Fruit fly (Drosophila melanogaster) whole organism, larva: Measurements from ENCODE around the gene CG4995.

Experiments used
- noc ChIP-seq: fragments of 200-800 bp; sonication (Bioruptor generic); optimal IDR thresholded peaks from 3 replicates; lab custom pipeline; 2019; ENCODE audit warnings: missing biosample characterization, mild to moderate bottlenecking, missing genetic modification characterization, moderate library complexity

Gene CG4995

DNA sequence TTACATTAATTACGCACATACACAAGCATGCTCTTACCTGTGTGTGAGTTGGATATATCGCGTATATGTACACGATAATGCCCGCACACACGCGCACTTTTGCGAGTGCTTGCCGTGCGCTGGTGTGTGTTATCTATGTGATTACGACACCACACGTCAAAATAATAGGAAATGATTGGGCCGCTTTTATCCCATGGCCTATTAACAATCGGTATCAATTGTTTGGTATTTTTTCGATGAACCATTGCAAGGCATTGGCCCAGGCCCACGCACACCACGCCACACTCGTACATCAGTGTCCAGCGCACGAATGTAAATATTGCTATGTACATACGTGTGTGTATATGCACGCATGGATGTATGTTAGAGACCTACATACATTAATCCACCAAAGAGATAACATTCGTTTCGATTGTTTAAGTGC is 12.6 kb downstream of the CG4995 start:
- TF ChIP-seq noc (tag; lab: Kevin White, UChicago): peak; percentile 89

DNA sequence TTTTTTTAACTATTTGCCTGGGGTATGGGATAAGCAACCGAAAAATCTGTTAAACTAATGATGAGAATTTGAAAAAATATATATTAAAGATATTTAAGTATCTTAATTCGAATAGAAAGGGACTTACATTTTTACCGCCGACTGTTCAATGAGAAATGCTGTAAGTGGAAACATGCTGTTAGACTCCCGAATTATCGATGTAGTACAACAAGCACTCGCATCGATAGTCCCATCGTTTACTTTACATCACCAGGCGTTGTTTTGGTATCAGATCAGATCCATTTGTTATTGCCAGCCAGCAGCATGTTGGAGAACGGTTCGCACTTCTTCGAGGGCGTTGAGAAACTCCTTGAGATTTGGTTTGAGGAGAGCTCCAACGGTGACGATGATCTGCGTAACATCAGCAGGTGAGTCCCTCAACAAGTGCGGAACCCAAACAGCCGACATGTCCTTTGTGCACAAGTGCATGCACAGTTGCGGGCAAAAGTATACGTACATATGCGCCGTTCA is 17.0 kb downstream of the CG4995 start, which contains the start of gene SamDC:
TSS of gene SamDC (plus strand) at position 246 of the 510 bp plus-strand sequence.
- no peak for TF ChIP-seq noc (tag; lab: Kevin White, UChicago)

DNA sequence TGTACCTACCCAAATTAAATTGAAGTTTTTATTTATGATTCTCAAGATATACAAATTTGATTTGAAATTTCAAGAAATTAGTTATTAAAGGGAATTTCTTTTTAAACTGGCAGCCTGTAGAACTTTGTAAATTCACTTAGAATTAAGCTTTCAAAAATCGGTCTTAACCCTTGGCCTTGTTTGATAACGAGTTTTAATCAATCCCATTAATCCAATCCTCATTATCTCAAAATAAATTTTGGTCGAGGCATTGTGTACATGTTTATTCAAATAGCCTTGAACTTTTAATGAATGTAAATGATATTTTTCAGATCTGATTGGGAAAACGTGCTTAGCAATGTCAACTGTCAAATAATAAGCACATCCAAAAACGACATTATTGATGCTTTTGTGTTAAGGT is 17.6 kb downstream of the CG4995 start:
- TF ChIP-seq noc (tag; lab: Kevin White, UChicago): no peak

DNA sequence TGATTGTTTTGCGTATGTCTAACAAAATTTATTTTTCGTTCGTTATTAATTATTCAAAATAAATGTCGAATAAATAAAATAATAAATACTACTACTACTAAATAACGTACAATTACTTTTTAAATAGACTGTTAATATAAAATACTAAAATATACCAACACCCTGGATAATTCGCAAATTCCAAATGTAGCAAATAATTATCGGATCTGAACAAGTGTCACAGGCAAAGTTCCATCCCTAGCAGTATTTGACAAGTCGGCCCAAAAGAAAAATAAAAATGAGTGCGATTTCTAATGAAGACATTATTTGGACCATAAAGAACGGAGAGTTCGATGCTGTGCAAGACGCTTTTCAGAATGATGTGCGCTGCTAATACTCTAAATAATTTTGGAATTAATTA is 19.1 kb downstream of the CG4995 start, which contains the start of gene CG31715:
TSS of gene CG31715 (plus strand) at position 212 of the 400 bp plus-strand sequence.
- TF ChIP-seq noc (tag; lab: Kevin White, UChicago): peak; percentile 14

DNA sequence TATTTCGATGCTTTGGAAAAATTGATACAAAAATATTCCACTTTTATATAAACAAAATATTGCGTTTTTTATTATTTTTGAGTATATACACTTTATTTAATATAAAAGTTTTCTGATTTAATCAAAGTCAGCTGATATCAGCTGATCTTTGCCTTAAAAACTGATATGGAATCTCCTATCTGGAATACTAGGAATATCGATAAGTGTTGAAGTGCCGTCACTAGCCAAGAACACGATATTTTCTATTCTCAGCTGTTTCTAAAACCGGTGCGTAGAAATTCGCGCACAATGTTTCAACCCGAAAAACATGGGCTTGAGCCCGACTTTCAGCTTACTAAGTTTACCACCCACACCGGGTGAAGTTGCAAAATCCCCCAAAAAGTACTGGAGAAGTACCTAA is 20.2 kb downstream of the CG4995 start, which contains the start of gene Sps2:
TSS of gene Sps2 (plus strand) at position 124 of the 400 bp plus-strand sequence.
- no peak for TF ChIP-seq noc (tag; lab: Kevin White, UChicago)

DNA sequence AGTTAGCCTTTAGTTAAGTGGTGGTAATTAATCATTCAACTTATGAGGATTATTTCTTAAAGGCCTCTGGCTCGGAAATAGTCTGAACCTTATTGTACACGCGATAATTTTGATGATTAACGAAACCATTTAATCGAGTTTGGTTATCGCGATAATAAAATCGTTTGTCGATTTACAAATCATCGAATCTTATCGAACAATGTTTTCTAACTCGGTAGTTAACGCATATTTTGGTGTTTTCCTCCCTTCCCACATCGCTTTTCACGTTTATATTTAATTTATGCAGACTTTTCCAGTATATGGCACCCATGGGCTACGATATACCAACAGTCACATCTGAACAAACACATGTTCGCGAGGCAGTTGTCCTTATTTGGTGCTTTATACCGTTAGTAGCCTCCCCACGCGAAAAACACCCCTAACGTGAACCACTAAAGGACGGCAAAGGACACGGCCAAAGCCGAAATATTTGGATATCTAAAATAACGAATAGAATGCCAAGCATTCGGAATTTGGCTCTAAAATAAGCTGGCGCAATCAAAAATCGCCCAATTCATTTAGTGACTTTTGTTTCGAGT is 21.8 kb downstream of the CG4995 start, which contains the start of gene Frmd5:
TSS of gene Frmd5 (plus strand) at position 414 of the 578 bp plus-strand sequence.
- no peak for TF ChIP-seq noc (tag; lab: Kevin White, UChicago)

DNA sequence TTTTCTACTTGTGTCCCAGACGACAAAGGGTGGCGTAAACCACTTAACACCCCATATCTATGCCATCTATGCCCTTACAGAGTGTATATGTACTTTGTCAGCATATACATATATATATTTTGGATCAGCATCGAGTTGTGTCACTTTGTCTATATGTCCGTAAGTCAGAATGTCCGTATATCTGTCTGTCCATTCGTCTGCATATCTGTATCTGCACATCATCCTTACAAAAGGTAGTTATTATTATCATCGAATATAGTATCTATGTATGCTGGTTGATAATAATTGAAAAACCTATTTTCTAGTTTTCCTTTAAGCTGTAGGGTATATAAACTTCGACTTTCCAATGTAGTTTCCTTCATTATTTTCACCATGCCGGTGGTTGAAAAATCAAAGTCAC is 28.9 kb downstream of the CG4995 start:
- no peak for TF ChIP-seq noc (tag; lab: Kevin White, UChicago)

DNA sequence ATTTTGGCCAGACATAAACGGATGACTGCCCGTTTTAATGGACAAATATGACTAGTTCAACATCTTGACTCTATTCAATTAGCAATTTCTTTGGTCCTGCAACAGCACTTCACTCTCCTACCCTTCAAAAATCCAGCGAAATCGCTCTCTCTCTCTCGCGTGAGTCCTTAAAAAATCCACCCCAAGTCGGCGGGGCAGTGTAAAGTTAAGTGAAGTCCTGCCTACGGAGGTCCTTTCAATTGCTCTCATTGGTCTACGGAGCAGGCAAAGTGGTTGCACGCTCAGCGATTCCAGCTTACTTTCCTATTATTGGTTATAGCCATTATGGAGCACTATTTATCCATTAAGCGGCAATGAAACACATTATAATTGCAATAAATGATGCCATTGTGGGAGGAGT is 31.6 kb downstream of the CG4995 start, which contains the start of gene CG34367:
TSS of gene CG34367 (minus strand) at position 35 of the 400 bp plus-strand sequence.
- no peak for TF ChIP-seq noc (tag; lab: Kevin White, UChicago)

DNA sequence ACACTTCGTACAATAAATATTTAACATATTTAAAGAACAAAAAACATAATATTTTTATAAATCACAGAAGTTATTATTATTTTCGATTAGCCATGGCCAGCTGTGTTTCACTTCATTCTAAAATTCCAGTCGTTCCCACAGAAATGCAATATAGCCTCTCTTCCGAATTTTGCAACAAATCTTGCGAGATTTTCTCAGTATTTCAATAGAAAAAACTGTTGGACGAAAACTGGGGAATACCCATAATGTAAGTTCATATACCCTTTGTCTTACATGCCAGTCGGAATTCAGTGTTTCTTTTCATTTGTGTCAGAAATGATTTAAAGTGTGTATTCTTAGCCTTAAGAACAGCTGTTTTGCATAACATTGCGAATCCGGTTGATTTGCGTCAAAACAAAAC is 34.2 kb downstream of the CG4995 start, which contains the start of the genes CtsL4 and ClpP:
TSS of gene CtsL4 (minus strand) at position 90 of the 400 bp plus-strand sequence.
TSS of gene ClpP (plus strand) at position 288 of the 400 bp plus-strand sequence.
- TF ChIP-seq noc (tag; lab: Kevin White, UChicago): no peak

DNA sequence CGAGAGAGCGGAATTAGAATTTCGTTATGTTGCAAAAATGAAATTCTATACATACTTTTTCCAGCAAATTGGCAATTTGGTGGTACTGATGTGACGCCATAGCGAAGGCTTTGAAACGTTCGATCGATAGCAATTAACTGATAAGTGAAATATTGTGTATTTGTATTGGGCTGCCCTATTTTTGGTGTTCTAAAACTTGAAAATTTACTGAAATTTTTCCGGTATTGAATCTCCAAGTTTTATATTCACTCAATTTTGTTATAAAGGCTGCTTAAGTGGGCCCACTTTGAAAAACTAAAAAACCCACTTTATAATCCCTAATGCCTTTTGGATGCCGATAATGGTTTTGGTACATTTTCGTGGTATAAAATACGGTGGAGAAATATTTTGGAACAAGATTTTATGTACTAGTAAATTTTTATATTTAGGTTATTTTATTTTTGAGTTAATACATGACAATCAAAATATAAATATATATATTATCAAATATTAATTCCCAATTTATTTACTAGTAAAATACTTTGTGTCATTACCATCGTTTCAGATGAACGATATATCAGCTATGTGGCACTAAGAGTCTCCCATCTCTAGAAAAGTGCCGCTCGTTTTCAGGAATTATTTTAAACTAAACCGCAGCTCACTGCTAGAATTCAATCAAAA is 40.3 kb downstream of the CG4995 start, which contains the start of the genes Cand1 and pim:
TSS of gene Cand1 (minus strand) at position 300 of the 660 bp plus-strand sequence.
TSS of gene pim (plus strand) at position 582 of the 660 bp plus-strand sequence.
- TF ChIP-seq noc (tag; lab: Kevin White, UChicago): no peak

DNA sequence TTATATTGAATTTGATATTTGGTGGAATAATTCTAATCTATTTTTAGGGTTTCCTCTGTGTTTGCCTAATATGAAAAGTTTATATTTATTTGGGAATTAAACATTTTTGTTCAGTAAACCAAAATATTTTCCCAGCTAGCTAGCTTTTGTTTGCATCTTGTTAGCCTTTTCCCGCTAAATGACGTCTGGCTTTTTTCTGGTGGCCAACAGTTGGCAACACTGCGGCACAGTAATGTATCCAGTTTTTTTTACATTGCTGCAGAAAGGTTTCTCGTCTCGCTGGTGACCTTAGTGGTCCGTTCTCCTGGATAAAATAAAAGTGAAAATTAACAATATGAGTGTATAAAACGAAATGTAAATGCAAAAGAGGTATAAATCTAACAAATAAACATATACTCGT is 42.0 kb downstream of the CG4995 start, which contains the start of gene lft:
TSS of gene lft (plus strand) at position 243 of the 400 bp plus-strand sequence.
- no peak for TF ChIP-seq noc (tag; lab: Kevin White, UChicago)

DNA sequence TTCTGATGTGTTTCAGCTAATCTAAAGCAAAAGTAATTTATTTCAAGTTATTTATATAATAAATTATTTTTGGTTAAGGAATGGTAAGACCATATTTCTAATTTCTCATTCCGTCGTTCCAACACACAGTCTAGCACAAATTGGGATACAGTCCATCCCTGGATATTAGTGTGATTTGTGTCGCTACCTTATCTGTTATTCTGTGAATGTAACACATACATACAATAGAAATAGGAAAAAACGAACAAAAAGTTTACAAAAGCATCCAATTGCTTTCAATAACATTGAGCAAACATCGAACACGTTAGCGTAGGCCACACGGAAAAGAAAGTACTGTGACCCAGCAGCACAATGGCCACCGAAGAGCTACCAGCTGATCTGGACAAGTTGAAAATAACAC is 44.2 kb downstream of the CG4995 start, which contains the start of gene CG5056:
TSS of gene CG5056 (plus strand) at position 168 of the 400 bp plus-strand sequence.
- no peak for TF ChIP-seq noc (tag; lab: Kevin White, UChicago)

DNA sequence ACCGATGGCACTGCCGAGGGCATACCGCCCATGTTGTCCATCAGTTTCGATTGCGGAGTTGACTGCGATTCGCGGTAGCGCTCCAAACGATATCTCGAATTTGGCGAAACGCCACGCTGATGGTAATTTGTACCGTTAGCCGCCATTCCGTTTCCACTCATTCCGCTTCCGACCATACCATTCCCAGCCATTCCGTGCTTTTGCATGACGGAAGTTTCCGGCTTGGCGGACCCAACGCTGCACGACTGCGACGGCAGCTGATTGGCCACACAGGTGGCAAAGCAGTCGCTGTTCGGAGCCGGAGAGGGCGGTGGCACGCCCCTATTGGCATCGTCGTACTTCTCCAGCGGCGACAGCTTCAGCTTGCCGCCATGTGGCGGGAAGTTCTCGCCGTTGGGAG is 50.0 kb downstream of the CG4995 start:
- TF ChIP-seq noc (tag; lab: Kevin White, UChicago): no peak

DNA sequence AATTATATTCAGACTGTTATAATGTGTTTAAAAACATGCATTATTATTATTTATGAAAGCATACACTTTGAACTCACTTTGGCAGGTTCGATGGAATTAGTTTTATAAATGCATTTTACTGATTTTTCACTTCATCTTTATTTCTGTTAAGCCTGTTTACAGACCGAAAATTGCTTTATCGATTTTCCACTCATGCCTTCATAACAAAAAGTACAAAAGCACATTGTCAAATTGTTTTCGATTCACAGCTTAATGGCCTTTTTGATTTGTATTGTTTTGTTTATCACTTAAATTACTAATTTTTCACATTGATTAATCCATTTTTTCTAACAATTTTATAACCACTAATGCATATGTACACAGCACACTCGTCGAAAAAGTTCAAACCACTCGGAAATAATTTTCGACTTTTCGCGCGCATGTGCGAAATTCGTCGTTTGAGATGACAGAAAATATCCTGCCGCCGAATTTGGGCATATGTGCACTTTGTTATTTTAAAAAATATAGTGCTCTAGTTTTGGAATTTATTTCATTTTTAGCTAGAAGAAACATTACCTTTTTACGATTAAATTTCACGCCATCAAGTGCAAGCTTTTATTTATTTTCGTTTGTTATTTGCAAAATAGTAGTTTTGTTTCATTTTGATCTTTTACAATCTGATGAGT is 51.5 kb downstream of the CG4995 start, which contains the start of gene rho-5:
TSS of gene rho-5 (minus strand) at position 296 of the 665 bp plus-strand sequence.
- no peak for TF ChIP-seq noc (tag; lab: Kevin White, UChicago)
